Fruit fly (Drosophila melanogaster): ENCODE results near the gene Rcd2.

Rcd2 gene

DNA sequence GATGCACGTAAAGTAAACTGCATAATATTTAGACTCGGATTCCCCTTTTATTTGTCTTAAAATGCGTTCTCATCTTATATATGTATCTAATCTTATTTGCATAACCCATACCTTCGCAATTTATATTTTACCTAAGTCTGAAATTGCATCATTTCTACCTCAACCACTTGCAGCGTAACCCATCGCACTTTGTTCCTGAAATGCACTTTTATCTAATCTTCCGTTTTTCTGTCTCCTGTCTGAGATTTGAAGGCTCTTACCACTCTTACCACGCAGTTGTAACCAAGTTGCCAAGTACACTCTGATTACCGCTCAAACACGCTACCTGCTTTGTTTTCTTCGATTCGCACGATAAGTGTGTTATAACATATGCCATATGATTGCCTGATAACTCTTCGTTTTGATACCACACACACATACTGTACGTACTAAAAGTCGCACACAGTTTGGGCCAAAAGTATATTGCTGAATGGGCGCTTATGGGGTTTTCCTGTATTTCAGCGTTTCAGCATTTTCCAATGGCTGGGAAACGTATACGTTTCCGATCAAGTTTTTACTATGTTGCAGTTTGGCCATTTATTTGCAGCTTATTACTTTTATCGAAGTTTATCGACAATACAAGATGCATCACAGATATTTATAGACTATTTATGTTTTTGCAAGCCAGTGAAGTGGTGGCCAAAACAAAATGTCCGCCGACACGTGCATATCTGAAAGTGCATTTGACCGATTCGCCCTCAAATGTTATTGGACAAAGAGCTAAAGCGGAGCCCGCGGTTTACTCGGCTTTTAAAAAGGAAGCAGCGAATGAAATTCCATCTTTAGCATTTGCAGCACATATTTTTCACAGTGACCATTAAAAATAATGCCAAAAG is 864 bp downstream of the Rcd2 start:
- TF ChIP-seq jim (GFP tag; optimal IDR thresholded peaks at IDR 0.05), result no peak
- TF ChIP-seq Myc (optimal IDR thresholded peaks at IDR 0.05), result no peak
- peak; percentile 1 for TF ChIP-seq h (GFP tag; optimal IDR thresholded peaks at IDR 0.05)
- peak; percentile 2 for TF ChIP-seq ey (GFP tag; optimal IDR thresholded peaks at IDR 0.05)
- TF ChIP-seq dmrt93B (GFP tag; optimal IDR thresholded peaks at IDR 0.05), result no peak

DNA sequence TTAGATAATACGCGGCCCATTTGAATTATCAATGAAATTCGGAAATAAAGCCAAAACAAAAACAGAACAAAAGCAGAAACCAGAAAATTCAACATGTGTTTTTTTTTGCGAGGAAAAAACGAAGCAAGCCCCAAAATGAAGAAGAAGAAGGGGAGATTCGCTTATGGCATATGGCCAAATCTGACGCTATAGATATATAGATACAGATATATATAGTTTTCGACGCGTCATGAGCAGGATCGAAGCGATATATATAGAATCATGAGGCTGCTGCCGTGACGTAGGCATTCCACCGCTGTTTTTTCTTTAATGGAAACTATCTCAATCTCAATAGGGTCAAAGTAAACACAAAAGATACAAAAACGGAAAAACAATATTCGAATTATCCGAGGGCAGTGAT is 1.8 kb downstream of the Rcd2 start:
- TF ChIP-seq pan (optimal IDR thresholded peaks at IDR 0.05) (no peak), lola (GFP tag; optimal IDR thresholded peaks at IDR 0.05) (no peak), Rel (GFP tag; optimal IDR thresholded peaks at IDR 0.05) (no peak), Rel (tag; optimal IDR thresholded peaks at IDR 0.05) (no peak), dl (GFP tag; optimal IDR thresholded peaks at IDR 0.05; ENCODE audit: insufficient read depth in 1 of 2, partially characterized antibody in 2 of 2) (no peak), CG9705 (GFP tag; optimal IDR thresholded peaks at IDR 0.05) (no peak), Dfd (GFP tag; optimal IDR thresholded peaks at IDR 0.05) (no peak), CG32264 (GFP tag; optimal IDR thresholded peaks at IDR 0.05) (no peak), ey (GFP tag; optimal IDR thresholded peaks at IDR 0.05) (no peak), HLH106 (tag; optimal IDR thresholded peaks at IDR 0.05) (no peak), usp (GFP tag; optimal IDR thresholded peaks at IDR 0.05) (no peak), OdsH (GFP tag; optimal IDR thresholded peaks at IDR 0.05) (no peak), Abd-B (GFP tag; optimal IDR thresholded peaks at IDR 0.05) (no peak), tai (GFP tag; optimal IDR thresholded peaks at IDR 0.05) (no peak), jim (GFP tag; optimal IDR thresholded peaks at IDR 0.05) (no peak), Myc (optimal IDR thresholded peaks at IDR 0.05) (no peak), Vsx2 (GFP tag; optimal IDR thresholded peaks at IDR 0.05; ENCODE audit: partially characterized antibody) (no peak), rgr (GFP tag; optimal IDR thresholded peaks at IDR 0.05) (no peak)

DNA sequence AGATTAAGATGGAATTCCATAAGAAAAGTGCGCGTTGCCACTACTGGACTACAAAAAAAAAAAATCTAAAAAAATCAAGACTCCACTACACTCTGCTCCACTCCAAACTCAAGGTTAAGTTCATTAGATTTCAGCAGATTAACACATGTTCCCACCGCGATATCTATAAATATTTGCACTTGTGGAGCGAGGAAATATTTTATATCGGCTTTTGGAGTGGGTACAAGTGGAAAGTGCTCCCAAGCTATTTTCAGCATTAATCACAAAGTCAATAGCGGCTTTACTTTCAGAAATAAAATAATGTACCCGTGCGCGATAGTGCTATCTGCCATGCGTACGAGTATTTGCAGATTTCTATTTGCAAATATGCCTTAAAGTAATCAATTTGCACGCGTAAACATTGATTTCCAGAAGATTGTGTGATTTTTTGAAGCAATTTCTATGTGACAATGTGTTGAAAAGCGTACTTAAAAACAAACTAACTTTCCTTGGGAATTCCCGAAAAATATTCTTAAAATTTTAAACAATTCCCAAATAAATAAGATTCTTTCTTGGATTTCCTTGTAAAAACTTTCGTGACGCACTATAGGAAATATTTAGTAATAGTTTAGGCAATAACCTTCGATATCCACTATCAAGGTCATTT is 2.4 kb downstream of the Rcd2 start:
- TF ChIP-seq Sp1 (GFP tag; optimal IDR thresholded peaks at IDR 0.05), result no peak
- TF ChIP-seq Dfd (GFP tag; optimal IDR thresholded peaks at IDR 0.05), result no peak
- TF ChIP-seq sage (GFP tag; optimal IDR thresholded peaks at IDR 0.05), result no peak
- no peak for TF ChIP-seq Hnf4 (GFP tag; optimal IDR thresholded peaks at IDR 0.05)
- TF ChIP-seq tai (GFP tag; optimal IDR thresholded peaks at IDR 0.05), result no peak
- TF ChIP-seq CrebA (GFP tag; optimal IDR thresholded peaks at IDR 0.05; ENCODE audit: borderline replicate concordance), result no peak
- TF ChIP-seq CG9705 (GFP tag; optimal IDR thresholded peaks at IDR 0.05), result no peak
- no peak for TF ChIP-seq woc (GFP tag; optimal IDR thresholded peaks at IDR 0.05)
- TF ChIP-seq ey (GFP tag; optimal IDR thresholded peaks at IDR 0.05), result no peak
- TF ChIP-seq psq (GFP tag; optimal IDR thresholded peaks at IDR 0.05), result no peak
- TF ChIP-seq jim (GFP tag; optimal IDR thresholded peaks at IDR 0.05), result no peak
- no peak for TF ChIP-seq Mio (GFP tag; optimal IDR thresholded peaks at IDR 0.05)
- TF ChIP-seq foxo (GFP tag; optimal IDR thresholded peaks at IDR 0.05), result no peak
- TF ChIP-seq Rel (GFP tag; optimal IDR thresholded peaks at IDR 0.05), result no peak
- TF ChIP-seq Rel (tag; optimal IDR thresholded peaks at IDR 0.05), result no peak
- no peak for TF ChIP-seq usp (GFP tag; optimal IDR thresholded peaks at IDR 0.05)
- no peak for TF ChIP-seq OdsH (GFP tag; optimal IDR thresholded peaks at IDR 0.05)
- TF ChIP-seq dl (GFP tag; optimal IDR thresholded peaks at IDR 0.05; ENCODE audit: insufficient read depth in 1 of 2, partially characterized antibody in 2 of 2), result no peak
- no peak for TF ChIP-seq N (GFP tag; optimal IDR thresholded peaks at IDR 0.05)
- no peak for TF ChIP-seq h (GFP tag; optimal IDR thresholded peaks at IDR 0.05)

dm6 chr3L:20536919-20537318 is 3.3 kb downstream of the Rcd2 start:
- TF ChIP-seq ey (GFP tag; optimal IDR thresholded peaks at IDR 0.05) (no peak), Sp1 (GFP tag; optimal IDR thresholded peaks at IDR 0.05) (no peak)

DNA sequence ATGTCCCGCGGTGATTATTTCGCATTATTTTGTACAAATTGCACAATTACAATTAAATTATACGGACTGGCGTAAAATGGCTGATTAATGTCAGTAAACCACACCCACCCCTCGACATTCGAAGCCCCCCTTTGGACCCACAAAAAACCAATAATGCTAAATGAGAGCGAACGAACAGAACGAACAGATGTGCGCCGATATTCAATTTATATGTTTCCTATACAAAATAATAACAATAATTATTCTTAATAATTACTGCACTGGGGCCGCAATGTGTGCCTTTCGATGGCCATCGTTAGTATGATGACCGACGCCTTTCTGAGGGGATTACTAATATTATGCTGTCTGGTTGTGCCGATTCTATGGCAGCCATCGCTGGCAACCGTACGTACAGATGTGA is 6.8 kb downstream of the Rcd2 start, which contains the start of gene CG13250:
TSS of gene CG13250 (plus strand) at position 301 of the 400 bp plus-strand sequence.
- no peak for TF ChIP-seq Hr78 (GFP tag; optimal IDR thresholded peaks at IDR 0.05)
- TF ChIP-seq dmrt93B (GFP tag; optimal IDR thresholded peaks at IDR 0.05), result no peak
- no peak for TF ChIP-seq N (GFP tag; optimal IDR thresholded peaks at IDR 0.05)
- no peak for TF ChIP-seq usp (GFP tag; optimal IDR thresholded peaks at IDR 0.05)
- TF ChIP-seq ey (GFP tag; optimal IDR thresholded peaks at IDR 0.05), result no peak
- no peak for TF ChIP-seq br (GFP tag; optimal IDR thresholded peaks at IDR 0.05)
- TF ChIP-seq brk (GFP tag; optimal IDR thresholded peaks at IDR 0.05), result no peak
- TF ChIP-seq Mio (GFP tag; optimal IDR thresholded peaks at IDR 0.05), result no peak
- TF ChIP-seq Vsx2 (GFP tag; optimal IDR thresholded peaks at IDR 0.05; ENCODE audit: partially characterized antibody), result no peak
- no peak for TF ChIP-seq GATAd (GFP tag; optimal IDR thresholded peaks at IDR 0.05)
- no peak for TF ChIP-seq lola (GFP tag; optimal IDR thresholded peaks at IDR 0.05)
